Worm (Caenorhabditis elegans): ENCODE measurements around the gene K02H11.9.

DNA sequence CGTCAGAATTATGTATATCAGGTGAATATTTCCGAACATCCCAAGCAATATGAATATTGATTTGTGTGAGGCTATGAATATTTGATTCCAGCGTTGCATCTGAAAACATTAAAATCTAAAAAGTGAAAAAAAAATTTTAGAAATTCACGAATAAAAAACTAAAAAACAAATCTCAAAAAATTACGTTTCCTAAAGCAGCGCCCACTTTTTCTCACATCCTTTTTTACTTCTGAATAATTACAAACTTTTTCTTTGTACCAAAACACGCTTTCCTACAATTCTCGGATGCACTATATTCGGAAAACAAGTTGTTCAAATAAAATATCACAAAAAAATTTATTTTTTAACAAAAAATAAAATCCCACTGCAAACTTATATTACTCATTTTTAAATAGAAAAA lies 16.1 kb upstream of the K02H11.9 start, which contains the start of gene srsx-8:
- no peak for TF ChIP-seq lin-13 (tag; optimal IDR thresholded peaks at IDR 0.05)
- TF ChIP-seq ztf-11 (tag; optimal IDR thresholded peaks at IDR 0.05): no peak
- TF ChIP-seq lsy-2 (tag; optimal IDR thresholded peaks at IDR 0.05): no peak
- TF ChIP-seq unc-39 (tag; optimal IDR thresholded peaks at IDR 0.05): no peak
- TF ChIP-seq pha-4 (tag; optimal IDR thresholded peaks at IDR 0.05): no peak
- TF ChIP-seq nhr-76 (tag; optimal IDR thresholded peaks at IDR 0.05): no peak
- TF ChIP-seq mab-5 (tag; optimal IDR thresholded peaks at IDR 0.05): no peak
- TF ChIP-seq mep-1 (tag; optimal IDR thresholded peaks at IDR 0.05): no peak
- TF ChIP-seq mls-2 (tag; optimal IDR thresholded peaks at IDR 0.05): no peak
- TF ChIP-seq ces-1 (GFP tag; optimal IDR thresholded peaks at IDR 0.05): no peak
- TF ChIP-seq nhr-12 (tag; optimal IDR thresholded peaks at IDR 0.05): no peak
- TF ChIP-seq nhr-237 (tag; optimal IDR thresholded peaks at IDR 0.05): no peak
- TF ChIP-seq unc-120 (tag; optimal IDR thresholded peaks at IDR 0.05; ENCODE audit: poor library complexity, severe bottlenecking): no peak

Data from whole organism, mixed stage, embryonic.